Fruit fly (Drosophila melanogaster): Measurements from ENCODE around the gene Papst2.

The Papst2 gene

DNA sequence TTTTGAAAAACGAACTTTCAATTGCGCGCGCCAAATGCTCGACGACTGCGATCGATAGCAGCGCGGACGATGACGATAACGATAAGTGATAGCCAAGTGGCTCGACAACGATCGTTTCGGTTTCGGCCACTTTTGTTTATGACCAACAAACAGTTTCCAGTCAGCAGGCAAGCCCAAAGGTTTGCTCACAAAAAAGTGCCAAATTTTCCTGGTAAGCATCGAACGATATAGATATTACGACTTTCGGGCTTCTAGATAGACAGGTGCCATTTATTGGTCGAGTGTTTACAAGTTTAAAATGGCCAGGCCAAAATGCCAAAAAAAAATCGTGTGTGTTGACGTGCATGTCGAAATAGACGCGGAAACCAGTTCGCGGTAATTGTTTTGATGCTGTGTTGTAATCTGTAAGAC lies 12.9 kb downstream of the Papst2 start, which contains the start of gene CG7724 (continued):
- TF ChIP-seq CG1529 (GFP tag; optimal IDR thresholded peaks at IDR 0.05) = no peak
- no peak for TF ChIP-seq ERR (GFP tag; optimal IDR thresholded peaks at IDR 0.05)
- TF ChIP-seq trem (tag; optimal IDR thresholded peaks at IDR 0.05) = peak; percentile 18
- no peak for TF ChIP-seq sqz (GFP tag; optimal IDR thresholded peaks at IDR 0.05)
- TF ChIP-seq Eip74EF (GFP tag; optimal IDR thresholded peaks at IDR 0.05) = peak in 1 of 2 experiments; percentile 45
- TF ChIP-seq Fer1 (GFP tag; optimal IDR thresholded peaks at IDR 0.05) = peak; percentile 22
- no peak for TF ChIP-seq CG6272 (GFP tag; IDR thresholded peaks at IDR 0.05)
- no peak for TF ChIP-seq CG15011 (GFP tag; optimal IDR thresholded peaks at IDR 0.05)
- no peak for TF ChIP-seq Hand (GFP tag; optimal IDR thresholded peaks at IDR 0.05)
- no peak for TF ChIP-seq CG6654 (GFP tag; optimal IDR thresholded peaks at IDR 0.05)
- TF ChIP-seq CG15073 (GFP tag; optimal IDR thresholded peaks at IDR 0.05) = no peak
- no peak for TF ChIP-seq CG11456 (GFP tag; IDR thresholded peaks at IDR 0.05)
- TF ChIP-seq gcm (GFP tag; optimal IDR thresholded peaks at IDR 0.05) = no peak
- peak; percentile 67 for TF ChIP-seq CG16813 (GFP tag; IDR thresholded peaks at IDR 0.05; ENCODE audit: partially characterized antibody)
- no peak for TF ChIP-seq pan (optimal IDR thresholded peaks at IDR 0.05)
- no peak for TF ChIP-seq pan (GFP tag; optimal IDR thresholded peaks at IDR 0.05 in 1 of 2, IDR thresholded peaks at IDR 0.05 in 1 of 2)
- no peak for TF ChIP-seq btn (GFP tag; optimal IDR thresholded peaks at IDR 0.05)
- TF ChIP-seq her (GFP tag; optimal IDR thresholded peaks at IDR 0.05) = peak; percentile 26
- no peak for TF ChIP-seq lmd (GFP tag; IDR thresholded peaks at IDR 0.05)
- TF ChIP-seq CG2678 (tag; optimal IDR thresholded peaks at IDR 0.05) = no peak
- peak; percentile 93 for TF ChIP-seq E2f2 (GFP tag; IDR thresholded peaks at IDR 0.05)
- no peak for TF ChIP-seq H2.0 (GFP tag; IDR thresholded peaks at IDR 0.05)
- TF ChIP-seq CG42726 (GFP tag; IDR thresholded peaks at IDR 0.05; ENCODE audit: partially characterized antibody) = peak; percentile 33; the same call in 1 of the 2 replicates
- TF ChIP-seq schlank (tag; optimal IDR thresholded peaks at IDR 0.05) = no peak
- no peak for TF ChIP-seq ranshi (GFP tag; IDR thresholded peaks at IDR 0.05)
- no peak for TF ChIP-seq Lhr (GFP tag; optimal IDR thresholded peaks at IDR 0.05)
- TF ChIP-seq CG11504 (tag; optimal IDR thresholded peaks at IDR 0.05) = peak; percentile 59
- TF ChIP-seq Poxn (GFP tag; IDR thresholded peaks at IDR 0.05) = no peak
- TF ChIP-seq CG12071 (GFP tag; optimal IDR thresholded peaks at IDR 0.05) = peak; percentile 2
- no peak for TF ChIP-seq Side (GFP tag; optimal IDR thresholded peaks at IDR 0.05)
- peak; percentile 45; the same call in 2 of the 3 replicates for TF ChIP-seq knrl (GFP tag; IDR thresholded peaks at IDR 0.05; ENCODE audit: partially characterized antibody)
- TF ChIP-seq Gug (GFP tag; IDR thresholded peaks at IDR 0.05) = no peak
- TF ChIP-seq gfzf (GFP tag; optimal IDR thresholded peaks at IDR 0.05) = peak; percentile 6
- no peak for TF ChIP-seq al (GFP tag; IDR thresholded peaks at IDR 0.05)
- no peak for TF ChIP-seq z (GFP tag; IDR thresholded peaks at IDR 0.05)
- peak; percentile 83 for TF ChIP-seq Dll (GFP tag; IDR thresholded peaks at IDR 0.05; ENCODE audit: partially characterized antibody)
- TF ChIP-seq ro (GFP tag; IDR thresholded peaks at IDR 0.05) = no peak
- TF ChIP-seq Trl (optimal IDR thresholded peaks at IDR 0.05) = no peak
- no peak for TF ChIP-seq Trl (GFP tag; optimal IDR thresholded peaks at IDR 0.05)
- no peak for TF ChIP-seq CG14710 (tag; optimal IDR thresholded peaks at IDR 0.05)
- no peak for TF ChIP-seq CG7839 (tag; optimal IDR thresholded peaks at IDR 0.05)
- TF ChIP-seq CG15269 (tag; optimal IDR thresholded peaks at IDR 0.05) = peak; percentile 78
- TF ChIP-seq zen (tag; optimal IDR thresholded peaks at IDR 0.05) = no peak
- TF ChIP-seq CG12299 (tag; optimal IDR thresholded peaks at IDR 0.05) = no peak
- TF ChIP-seq CG2875 (GFP tag; optimal IDR thresholded peaks at IDR 0.05) = no peak
- TF ChIP-seq Hmx (GFP tag; optimal IDR thresholded peaks at IDR 0.05) = no peak
- no peak for TF ChIP-seq Drgx (GFP tag; IDR thresholded peaks at IDR 0.05)
- TF ChIP-seq Ravus (GFP tag; IDR thresholded peaks at IDR 0.05) = no peak
- TF ChIP-seq MBD-R2 (GFP tag; IDR thresholded peaks at IDR 0.05) = peak; percentile 39; the same call in 1 of the 2 replicates
- peak; percentile 16; the same call in 1 of the 3 replicates for TF ChIP-seq ase (GFP tag; IDR thresholded peaks at IDR 0.05)
- TF ChIP-seq Deaf1 (tag; optimal IDR thresholded peaks at IDR 0.05) = peak; percentile 61
- TF ChIP-seq CG43689 (GFP tag; IDR thresholded peaks at IDR 0.05) = no peak

Data from whole organism, embryonic.